Fruit fly (Drosophila melanogaster) whole organism, wandering third instar larva: ENCODE data around the gene Vps45.

Experiments used
- Abd-B ChIP-seq: fragments of >200 bp; optimal IDR thresholded peaks from 2 replicates; lab custom pipeline; 2017; ENCODE audit warnings: missing biosample characterization, missing genetic modification characterization
- CG32264 ChIP-seq: fragments of 200-800 bp; sonication (Bioruptor generic); optimal IDR thresholded peaks from 2 replicates; lab custom pipeline; 2016; ENCODE audit warnings: missing biosample characterization, missing genetic modification characterization
- CG9705 ChIP-seq: fragments of 200-800 bp; sonication (Bioruptor generic); optimal IDR thresholded peaks from 2 replicates; lab custom pipeline; 2018; ENCODE audit warnings: missing biosample characterization, mild to moderate bottlenecking, missing genetic modification characterization
- CrebA ChIP-seq: fragments of 200-800 bp; sonication (Bioruptor generic); optimal IDR thresholded peaks from 2 replicates; lab custom pipeline; 2016; ENCODE audit warnings: missing biosample characterization, mild to moderate bottlenecking, missing genetic modification characterization, borderline replicate concordance
- Dfd ChIP-seq: fragments of >200 bp; optimal IDR thresholded peaks from 2 replicates; lab custom pipeline; 2017; ENCODE audit warnings: missing biosample characterization, missing genetic modification characterization
- Dif ChIP-seq: fragments of 200-275, 200-300 bp; sonication (Bioruptor generic); optimal IDR thresholded peaks from 2 replicates; lab custom pipeline; 2018; ENCODE audit warnings: missing biosample characterization, missing genetic modification characterization; ENCODE audit not compliant: partially characterized antibody
- GATAd ChIP-seq: sonication (Bioruptor generic); optimal IDR thresholded peaks from 2 replicates; lab custom pipeline; 2016; ENCODE audit warnings: missing biosample characterization, missing genetic modification characterization
- HLH106 ChIP-seq: fragments of 200-800 bp; optimal IDR thresholded peaks from 3 replicates; lab custom pipeline; 2019; ENCODE audit warnings: missing biosample characterization, mild to moderate bottlenecking, missing genetic modification characterization, moderate library complexity
- Hnf4 ChIP-seq: fragments of 200-800 bp; sonication (Bioruptor generic); optimal IDR thresholded peaks from 2 replicates; lab custom pipeline; 2016; ENCODE audit warnings: missing biosample characterization, mild to moderate bottlenecking, missing genetic modification characterization
- Hr78 ChIP-seq: fragments of >200 bp; optimal IDR thresholded peaks from 2 replicates; lab custom pipeline; 2017; ENCODE audit warnings: missing biosample characterization, missing genetic modification characterization
- Hr83 ChIP-seq: fragments of 200-300 bp; sonication (Bioruptor generic); optimal IDR thresholded peaks from 2 replicates; lab custom pipeline; 2016; ENCODE audit warnings: missing biosample characterization, mild to moderate bottlenecking, missing genetic modification characterization, moderate library complexity; ENCODE audit not compliant: poor library complexity, severe bottlenecking
- Jra ChIP-seq: sonication (Bioruptor generic); optimal IDR thresholded peaks from 2 replicates; lab custom pipeline; 2016; ENCODE audit warnings: missing biosample characterization, missing genetic modification characterization
- Mio ChIP-seq: sonication (Bioruptor generic); optimal IDR thresholded peaks from 2 replicates; lab custom pipeline; 2016; ENCODE audit warnings: missing biosample characterization, missing genetic modification characterization
- N ChIP-seq: fragments of >200 bp; optimal IDR thresholded peaks from 2 replicates; lab custom pipeline; 2018; ENCODE audit warnings: missing biosample characterization, missing external identifiers, missing genetic modification characterization
- OdsH ChIP-seq: fragments of 200-800 bp; sonication (Bioruptor generic); optimal IDR thresholded peaks from 2 replicates; lab custom pipeline; 2016; ENCODE audit warnings: missing biosample characterization, mild to moderate bottlenecking, missing genetic modification characterization
- Rel ChIP-seq, 2 experiments: fragments of 200-800 bp; sonication (Bioruptor generic) in 1 of 2; optimal IDR thresholded peaks; 2 replicates in 1 of 2; 3 replicates in 1 of 2; lab custom pipeline; 2016 to 2019; ENCODE audit warnings: mild to moderate bottlenecking in 2 of 2, missing biosample characterization in 2 of 2, missing genetic modification characterization in 2 of 2, moderate library complexity in 1 of 2
- Sp1 ChIP-seq: fragments of 200-800 bp; sonication (Bioruptor generic); optimal IDR thresholded peaks from 3 replicates; lab custom pipeline; 2019; ENCODE audit warnings: missing biosample characterization, mild to moderate bottlenecking, missing genetic modification characterization, moderate library complexity
- Vsx2 ChIP-seq: fragments of 200-300, 225-300 bp; sonication (Bioruptor generic); optimal IDR thresholded peaks from 2 replicates; lab custom pipeline; 2018; ENCODE audit warnings: missing biosample characterization, missing genetic modification characterization; ENCODE audit not compliant: partially characterized antibody
- br ChIP-seq: fragments of 200-800 bp; sonication (Bioruptor generic); optimal IDR thresholded peaks from 2 replicates; lab custom pipeline; 2016; ENCODE audit warnings: missing biosample characterization, missing genetic modification characterization
- brk ChIP-seq: fragments of 200-800 bp; sonication (Bioruptor generic); optimal IDR thresholded peaks from 2 replicates; lab custom pipeline; 2016; ENCODE audit warnings: missing biosample characterization, mild to moderate bottlenecking, missing genetic modification characterization
- dl ChIP-seq, 2 experiments: fragments of 175-275, 200-275 bp in 1 of 2; fragments of 200-275 bp in 1 of 2; sonication (Bioruptor generic); optimal IDR thresholded peaks; lab custom pipeline; 2018; ENCODE audit warnings: mild to moderate bottlenecking in 2 of 2, missing biosample characterization in 2 of 2, missing genetic modification characterization in 2 of 2, moderate library complexity in 2 of 2; ENCODE audit not compliant: partially characterized antibody in 2 of 2, insufficient read depth in 1 of 2
- dsf ChIP-seq: sonication (Bioruptor generic); optimal IDR thresholded peaks from 2 replicates; lab custom pipeline; 2016; ENCODE audit warnings: missing biosample characterization, missing genetic modification characterization, borderline replicate concordance
- ey ChIP-seq: fragments of 200-800 bp; sonication (Bioruptor generic); optimal IDR thresholded peaks from 2 replicates; lab custom pipeline; 2016; ENCODE audit warnings: missing biosample characterization, missing genetic modification characterization
- foxo ChIP-seq, 2 experiments: fragments of 200-800 bp; sonication (Bioruptor generic); optimal IDR thresholded peaks; 2 replicates in 1 of 2; 3 replicates in 1 of 2; lab custom pipeline; 2016 to 2017; ENCODE audit warnings: missing biosample characterization in 2 of 2, missing genetic modification characterization in 2 of 2
- fru ChIP-seq: fragments of 200-800 bp; sonication (Bioruptor generic); optimal IDR thresholded peaks from 3 replicates; lab custom pipeline; 2016; ENCODE audit warnings: missing biosample characterization, mild to moderate bottlenecking, missing genetic modification characterization
- h ChIP-seq: fragments of 200-800 bp; sonication (Bioruptor generic); optimal IDR thresholded peaks from 3 replicates; lab custom pipeline; 2016; ENCODE audit warnings: missing biosample characterization, mild to moderate bottlenecking, missing genetic modification characterization
- jim ChIP-seq: fragments of 175-275, 200-325 bp; sonication (Bioruptor generic); optimal IDR thresholded peaks from 2 replicates; lab custom pipeline; 2016; ENCODE audit warnings: missing biosample characterization, mild to moderate bottlenecking, missing genetic modification characterization
- lola ChIP-seq: fragments of >200 bp; optimal IDR thresholded peaks from 2 replicates; lab custom pipeline; 2017; ENCODE audit warnings: missing biosample characterization, missing genetic modification characterization
- psq ChIP-seq: fragments of 200-800 bp; sonication (Bioruptor generic); optimal IDR thresholded peaks from 3 replicates; lab custom pipeline; 2017; ENCODE audit warnings: missing biosample characterization, mild to moderate bottlenecking, missing genetic modification characterization, moderate library complexity
- rgr ChIP-seq: fragments of 200-800 bp; sonication (Bioruptor generic); optimal IDR thresholded peaks from 3 replicates; lab custom pipeline; 2016; ENCODE audit warnings: missing biosample characterization, mild to moderate bottlenecking, missing genetic modification characterization
- sage ChIP-seq: fragments of 200-800 bp; sonication (Bioruptor generic); optimal IDR thresholded peaks from 2 replicates; lab custom pipeline; 2016; ENCODE audit warnings: missing biosample characterization, mild to moderate bottlenecking, missing genetic modification characterization
- sv ChIP-seq: fragments of 200-800 bp; sonication (Bioruptor generic); optimal IDR thresholded peaks from 3 replicates; lab custom pipeline; 2016; ENCODE audit warnings: missing biosample characterization, missing genetic modification characterization
- tai ChIP-seq: sonication (Bioruptor generic); optimal IDR thresholded peaks from 2 replicates; lab custom pipeline; 2016; ENCODE audit warnings: missing biosample characterization, missing genetic modification characterization
- usp ChIP-seq: fragments of >200 bp; optimal IDR thresholded peaks from 2 replicates; lab custom pipeline; 2017; ENCODE audit warnings: missing biosample characterization, missing genetic modification characterization
- woc ChIP-seq: sonication (Bioruptor generic); optimal IDR thresholded peaks from 2 replicates; lab custom pipeline; 2016; ENCODE audit warnings: missing biosample characterization, mild to moderate bottlenecking, missing genetic modification characterization

Vps45 gene

DNA sequence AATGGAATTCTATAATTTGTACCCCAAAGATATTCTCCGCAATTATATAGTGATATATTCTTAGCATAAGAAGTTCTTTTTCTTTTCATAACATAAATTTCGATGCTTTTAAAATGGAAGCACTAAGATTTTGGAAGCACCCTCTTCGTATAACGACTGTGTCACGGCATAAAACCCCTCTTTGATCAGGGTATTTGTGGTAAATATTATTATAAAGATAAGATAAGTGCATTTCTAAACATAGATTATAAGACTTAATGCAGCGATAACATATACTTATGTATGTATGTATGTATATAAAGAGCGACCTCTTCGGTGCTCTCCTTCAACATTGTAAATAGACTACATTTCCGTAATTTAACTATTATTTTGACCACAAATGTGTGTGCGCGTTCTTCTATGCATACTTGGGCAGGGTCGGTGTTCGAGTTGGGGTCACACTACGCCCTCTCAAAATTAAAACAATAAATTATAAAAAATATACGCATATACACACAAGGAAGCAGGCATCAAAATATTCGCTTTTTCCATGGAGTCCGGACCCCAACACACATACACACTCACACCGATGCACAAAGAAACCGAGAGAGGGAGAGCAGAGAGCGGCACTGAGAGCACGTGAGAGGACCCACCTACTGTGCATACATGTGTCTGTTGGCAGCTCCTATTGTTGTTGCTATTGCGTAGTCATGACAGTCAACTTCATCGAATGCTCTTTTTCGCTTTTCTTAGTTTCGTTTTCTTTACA is 13.3 kb upstream of the Vps45 start (continued):
- TF ChIP-seq Abd-B (GFP tag; lab: Kevin White, UChicago) = no peak

dm6 chr3R:9551013-9551658 is 12.6 kb upstream of the Vps45 start:
- TF ChIP-seq Rel (GFP tag; optimal IDR thresholded peaks at IDR 0.05; lab: Kevin White, UChicago) (no peak), Rel (tag; optimal IDR thresholded peaks at IDR 0.05; lab: Kevin White, UChicago) (peak; percentile 73), OdsH (GFP tag; lab: Kevin White, UChicago) (peak; percentile 58), Jra (GFP tag; lab: Kevin White, UChicago) (peak; percentile 59), lola (no peak), Hnf4 (GFP tag; lab: Kevin White, UChicago) (peak; percentile 36), fru (GFP tag; lab: Kevin White, UChicago) (peak; percentile 57), Dfd (no peak), Hr78 (no peak), woc (GFP tag; lab: Kevin White, UChicago) (peak; percentile 24), sv (no peak), dsf (GFP tag; lab: Kevin White, UChicago) (no peak), usp (GFP tag; lab: Kevin White, UChicago) (no peak), foxo (GFP tag; optimal IDR thresholded peaks at IDR 0.05; lab: Kevin White, UChicago) (peak in 1 of 2 experiments; percentile 58), Mio (GFP tag; lab: Kevin White, UChicago) (no peak), sage (GFP tag; lab: Kevin White, UChicago) (no peak), GATAd (no peak), N (GFP tag; lab: Kevin White, UChicago) (peak; percentile 49), Vsx2 (GFP tag; lab: Kevin White, UChicago) (no peak), rgr (peak; percentile 68), HLH106 (tag; lab: Kevin White, UChicago) (peak; percentile 39), tai (GFP tag; lab: Kevin White, UChicago) (no peak), CG32264 (GFP tag; lab: Kevin White, UChicago) (no peak), Dif (GFP tag; lab: Kevin White, UChicago) (peak; percentile 96), dl (GFP tag; optimal IDR thresholded peaks at IDR 0.05; lab: Kevin White, UChicago; ENCODE audit: insufficient read depth in 1 of 2, partially characterized antibody in 2 of 2) (peak; percentile 96), h (peak; percentile 80), psq (GFP tag; lab: Kevin White, UChicago) (peak; percentile 42), brk (no peak), ey (GFP tag; lab: Kevin White, UChicago) (peak; percentile 5), Sp1 (GFP tag; lab: Kevin White, UChicago) (peak; percentile 56), br (GFP tag; lab: Kevin White, UChicago) (peak; percentile 66), CrebA (GFP tag; lab: Kevin White, UChicago) (no peak), Hr83 (GFP tag; lab: Kevin White, UChicago) (peak; percentile 94), CG9705 (no peak), jim (GFP tag; lab: Kevin White, UChicago) (peak; percentile 20)
